Fruit fly (Drosophila melanogaster): ENCODE data around the gene CG34279.

CG34279 gene

DNA sequence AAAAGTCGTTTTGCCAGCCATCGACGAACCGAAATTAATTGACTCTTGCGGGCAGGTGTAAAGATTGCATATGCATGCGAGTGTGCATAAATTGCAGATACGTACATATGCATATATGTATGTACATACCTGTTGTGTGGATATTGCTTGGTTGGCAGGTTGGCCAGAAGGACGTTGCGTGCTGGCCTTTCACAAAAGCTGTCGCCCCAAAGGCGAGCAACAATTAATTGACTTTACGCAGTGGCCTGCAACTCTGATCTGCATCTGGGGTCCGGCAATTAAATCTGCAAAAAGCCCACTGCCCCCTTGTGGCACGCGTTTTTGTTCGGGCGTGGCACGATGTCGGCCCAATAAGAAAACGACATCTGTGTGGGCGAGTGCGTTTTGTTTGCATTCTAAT, 30.0 kb upstream of the CG34279 start:
- TF ChIP-seq ss (GFP tag; optimal IDR thresholded peaks at IDR 0.05): peak in 1 of 2 experiments; percentile 93
- no peak for TF ChIP-seq topi (GFP tag; optimal IDR thresholded peaks at IDR 0.05)

DNA sequence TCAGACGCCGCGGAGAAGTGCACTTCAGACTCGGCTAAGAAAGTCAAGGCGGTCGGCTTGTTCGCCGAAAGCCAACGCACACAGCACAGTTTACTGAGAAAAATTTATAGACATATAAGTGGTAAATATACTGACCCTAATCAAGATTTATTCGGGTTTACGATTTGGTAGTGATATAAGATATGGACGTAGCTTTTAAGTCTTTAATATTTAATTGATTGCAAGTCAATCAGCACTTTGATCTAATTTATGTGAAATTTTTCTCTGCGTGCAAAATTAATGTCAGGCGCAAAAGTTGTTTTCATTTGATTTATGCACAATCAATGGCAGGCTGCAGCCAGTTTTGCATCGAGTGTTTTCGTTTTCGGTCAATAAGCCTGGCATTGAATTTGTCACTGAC, 27.4 kb upstream of the CG34279 start:
- peak; percentile 37 for TF ChIP-seq OdsH (GFP tag; optimal IDR thresholded peaks at IDR 0.05)
- TF ChIP-seq pdm3 (GFP tag; optimal IDR thresholded peaks at IDR 0.05): peak; percentile 42
- no peak for TF ChIP-seq acj6 (GFP tag; optimal IDR thresholded peaks at IDR 0.05)
- peak; percentile 55; the same call in 2 of the 3 replicates for TF ChIP-seq CG8119 (GFP tag; IDR thresholded peaks at IDR 0.05)
- TF ChIP-seq Hr38 (GFP tag; optimal IDR thresholded peaks at IDR 0.05): no peak
- no peak for TF ChIP-seq CG34406 (GFP tag; optimal IDR thresholded peaks at IDR 0.05)
- TF ChIP-seq CG10631 (GFP tag; optimal IDR thresholded peaks at IDR 0.05): no peak
- peak; percentile 66 for TF ChIP-seq eg (GFP tag; IDR thresholded peaks at IDR 0.05)
- TF ChIP-seq CG6808 (GFP tag; optimal IDR thresholded peaks at IDR 0.05): no peak
- peak; percentile 23 for TF ChIP-seq net (GFP tag; optimal IDR thresholded peaks at IDR 0.05)
- TF ChIP-seq CG32006 (GFP tag; optimal IDR thresholded peaks at IDR 0.05): peak; percentile 73
- peak; percentile 27 for TF ChIP-seq CG4318 (GFP tag; optimal IDR thresholded peaks at IDR 0.05)
- no peak for TF ChIP-seq CG11902 (GFP tag; optimal IDR thresholded peaks at IDR 0.05)
- 0 out of 3 replicates have a peak, but pooled peaks have one; percentile 41 for TF ChIP-seq CG6163 (GFP tag; IDR thresholded peaks at IDR 0.05)
- peak; percentile 35 for TF ChIP-seq dac (GFP tag; optimal IDR thresholded peaks at IDR 0.05)
- no peak for TF ChIP-seq fd59A (GFP tag; optimal IDR thresholded peaks at IDR 0.05)
- TF ChIP-seq CG3919 (GFP tag; optimal IDR thresholded peaks at IDR 0.05): peak; percentile 8
- peak; percentile 19 for TF ChIP-seq achi (GFP tag; optimal IDR thresholded peaks at IDR 0.05)
- TF ChIP-seq CG15336 (GFP tag; IDR thresholded peaks at IDR 0.05): peak; percentile 69
- TF ChIP-seq CG6792 (GFP tag; optimal IDR thresholded peaks at IDR 0.05): no peak
- TF ChIP-seq Gug (GFP tag; IDR thresholded peaks at IDR 0.05): peak; percentile 40; the same call in 1 of the 2 replicates
- peak; percentile 53 for TF ChIP-seq CG6276 (GFP tag; optimal IDR thresholded peaks at IDR 0.05)
- no peak for TF ChIP-seq Eip78C (GFP tag)
- TF ChIP-seq CG16779 (tag; optimal IDR thresholded peaks at IDR 0.05): no peak
- TF ChIP-seq Lpt (GFP tag; optimal IDR thresholded peaks at IDR 0.05): peak; percentile 17
- TF ChIP-seq Hr4 (GFP tag; optimal IDR thresholded peaks at IDR 0.05): peak; percentile 75
- no peak for TF ChIP-seq Sox14 (GFP tag; optimal IDR thresholded peaks at IDR 0.05)
- TF ChIP-seq CG11294 (GFP tag; IDR thresholded peaks at IDR 0.05): peak; percentile 30; the same call in 1 of the 2 replicates

dm6 chr3R:17426265-17426664, 23.2 kb upstream of the CG34279 start:
- TF ChIP-seq Sox14 (GFP tag; optimal IDR thresholded peaks at IDR 0.05) (no peak), CG6276 (GFP tag; optimal IDR thresholded peaks at IDR 0.05) (no peak)

- TF ChIP-seq topi (GFP tag; optimal IDR thresholded peaks at IDR 0.05) (no peak), CG8119 (GFP tag; IDR thresholded peaks at IDR 0.05) (0 out of 3 replicates have a peak, but pooled peaks have one; percentile 19), svp (GFP tag) (peak; percentile 35)
Observed at dm6 chr3R:17425417-17425915, 22.4 kb upstream of the CG34279 start, which contains the start of gene cysu. Gene cysu (plus strand): TSS chr3R:17425768.

DNA sequence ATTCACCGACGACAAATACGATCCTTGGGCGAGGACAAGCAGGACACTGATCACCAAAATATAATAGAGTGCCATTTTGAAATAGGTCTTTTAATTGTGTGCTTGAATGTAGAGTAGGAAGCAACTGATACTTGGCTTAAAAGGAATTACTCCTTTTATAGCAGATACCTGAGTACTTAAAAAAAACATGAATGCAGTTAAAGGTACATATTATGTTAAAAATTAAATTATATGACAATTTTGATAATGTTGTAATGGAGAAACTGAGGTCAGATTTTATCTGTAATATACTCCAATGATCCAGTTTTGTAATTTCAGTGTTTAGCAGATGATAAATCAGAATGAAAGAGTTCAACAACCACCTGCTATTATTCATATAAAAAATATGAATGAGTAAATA, 19.0 kb upstream of the CG34279 start, which contains the start of gene CG14332:
Gene CG14332, minus strand, starts transcription at position 101 of the 400 bp plus-strand sequence.
- TF ChIP-seq Hr38 (GFP tag; optimal IDR thresholded peaks at IDR 0.05): no peak
- no peak for TF ChIP-seq vri (GFP tag; optimal IDR thresholded peaks at IDR 0.05)
- no peak for TF ChIP-seq Lpt (GFP tag; optimal IDR thresholded peaks at IDR 0.05)
- TF ChIP-seq CG7368 (GFP tag; optimal IDR thresholded peaks at IDR 0.05): no peak
- no peak for TF ChIP-seq Eip93F (GFP tag; optimal IDR thresholded peaks at IDR 0.05)
- no peak for TF ChIP-seq cyc (GFP tag; optimal IDR thresholded peaks at IDR 0.05)
- no peak for TF ChIP-seq achi (GFP tag; optimal IDR thresholded peaks at IDR 0.05)
- no peak for TF ChIP-seq esn (GFP tag; optimal IDR thresholded peaks at IDR 0.05)
- TF ChIP-seq CG6854 (GFP tag; optimal IDR thresholded peaks at IDR 0.05): no peak
- TF ChIP-seq lz (GFP tag; optimal IDR thresholded peaks at IDR 0.05): no peak
- TF ChIP-seq fkh (GFP tag; optimal IDR thresholded peaks at IDR 0.05): no peak
- no peak for TF ChIP-seq CG6163 (GFP tag; IDR thresholded peaks at IDR 0.05)
- TF ChIP-seq ss (GFP tag; optimal IDR thresholded peaks at IDR 0.05): no peak
- TF ChIP-seq CG4318 (GFP tag; optimal IDR thresholded peaks at IDR 0.05): no peak
- TF ChIP-seq Sox102F (GFP tag; optimal IDR thresholded peaks at IDR 0.05): no peak
- no peak for TF ChIP-seq Gug (GFP tag; IDR thresholded peaks at IDR 0.05)
- TF ChIP-seq eg (GFP tag; IDR thresholded peaks at IDR 0.05): no peak
- no peak for TF ChIP-seq Ets96B (tag; optimal IDR thresholded peaks at IDR 0.05)
- TF ChIP-seq CG3032 (tag; optimal IDR thresholded peaks at IDR 0.05): no peak
- no peak for TF ChIP-seq pdm3 (GFP tag; optimal IDR thresholded peaks at IDR 0.05)
